Worm (Caenorhabditis elegans) whole organism, young adult: Measurements from ENCODE around the gene spat-3.

Source experiments
- hrde-1 ChIP-seq: sonication (generic microtip); optimal IDR thresholded peaks from 2 replicates; lab custom pipeline; 2016; ENCODE audit warnings: missing genetic modification characterization, mild to moderate bottlenecking, missing compliant biosample characterization, moderate library complexity, missing genotype, missing genetic modification reagents, borderline replicate concordance
- nfyb-1 ChIP-seq: fragments of 200-800 bp; sonication (Bioruptor generic); IDR thresholded peaks from 2 replicates; pipeline ENCODE4 v1.3.6; 2022; ENCODE audit warnings: missing genetic modification reagents, missing genetic modification characterization, missing compliant biosample characterization

DNA sequence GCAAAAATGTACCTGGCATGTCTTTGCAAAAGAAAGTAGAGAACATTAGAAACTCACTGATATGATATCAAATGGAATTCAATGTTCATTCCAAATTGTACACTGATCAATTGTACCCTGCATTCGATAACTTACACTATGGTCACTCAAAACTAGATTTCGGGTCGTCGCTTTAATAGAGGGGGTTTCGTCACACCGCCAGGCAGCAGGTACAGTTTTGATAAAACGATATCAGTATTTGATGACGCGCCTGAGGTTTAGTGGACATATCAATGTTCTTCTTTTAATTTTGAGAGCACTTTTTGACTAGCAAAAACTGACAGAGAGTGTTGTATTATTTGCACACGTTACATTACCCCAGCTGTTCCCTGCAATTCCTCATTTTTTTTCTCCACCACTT, 30.4 kb upstream of the spat-3 start:
- TF ChIP-seq nfyb-1 (GFP tag; lab: Robert Waterston, UW) (no peak), hrde-1 (tag; lab: Kevin White, UChicago) (no peak)
